Fruit fly (Drosophila melanogaster) whole organism, embryonic: ENCODE measurements around the gene chic.
A peak's percentile ranks its signal among the peaks of the same experiment; 100 is the strongest.

ENCODE experiments used
- CG10462 ChIP-seq: fragments of 200-800 bp; sonication (Bioruptor generic); optimal IDR thresholded peaks from 2 replicates; lab custom pipeline; 2016; ENCODE audit warnings: missing biosample characterization, missing genetic modification characterization
- CG12219 ChIP-seq: fragments of 200-800 bp; sonication (Bioruptor generic); optimal IDR thresholded peaks from 3 replicates; lab custom pipeline; 2018; ENCODE audit warnings: missing biosample characterization, mild to moderate bottlenecking, missing genetic modification characterization
- CG13287 ChIP-seq: fragments of 200-800 bp; sonication (Bioruptor generic); IDR thresholded peaks from 2 replicates; pipeline ENCODE4 v1.3.6; 2022; ENCODE audit warnings: missing biosample characterization, missing genetic modification characterization; ENCODE audit not compliant: partially characterized antibody
- CG15269 ChIP-seq: fragments of 200-800 bp; sonication (Bioruptor generic); optimal IDR thresholded peaks from 2 replicates; lab custom pipeline; 2018; ENCODE audit warnings: missing biosample characterization, mild to moderate bottlenecking, missing genetic modification characterization, moderate library complexity
- CG15514 ChIP-seq: fragments of 200-800 bp; sonication (Bioruptor generic); optimal IDR thresholded peaks from 3 replicates; lab custom pipeline; 2017; ENCODE audit warnings: missing biosample characterization, missing genetic modification characterization, mild to moderate bottlenecking, moderate library complexity, missing genetic modification reagents
- CG1603 ChIP-seq: fragments of 200-800 bp; sonication (Bioruptor generic); optimal IDR thresholded peaks from 2 replicates; lab custom pipeline; 2019; ENCODE audit warnings: missing biosample characterization, mild to moderate bottlenecking, missing genetic modification characterization, moderate library complexity
- CG17328 ChIP-seq: fragments of 200-800 bp; sonication (Bioruptor generic); IDR thresholded peaks from 2 replicates; pipeline ENCODE4 v1.3.6; 2022; ENCODE audit warnings: missing biosample characterization, missing genetic modification characterization
- CG17359 ChIP-seq: fragments of 200-800 bp; sonication (Bioruptor generic); optimal IDR thresholded peaks from 3 replicates; lab custom pipeline; 2018; ENCODE audit warnings: missing biosample characterization, mild to moderate bottlenecking, missing genetic modification characterization, moderate library complexity
- CG17912 ChIP-seq: fragments of 200-800 bp; sonication (Bioruptor generic); optimal IDR thresholded peaks from 2 replicates; lab custom pipeline; 2018; ENCODE audit warnings: missing biosample characterization, mild to moderate bottlenecking, missing genetic modification characterization
- CG2129 ChIP-seq: fragments of 200-800 bp; sonication (Bioruptor generic); IDR thresholded peaks from 2 replicates; pipeline ENCODE4 v1.3.6; 2022; ENCODE audit warnings: missing biosample characterization, missing genetic modification characterization; ENCODE audit not compliant: partially characterized antibody
- CG2889 ChIP-seq: fragments of 200-800 bp; sonication (Bioruptor generic); IDR thresholded peaks from 3 replicates; pipeline ENCODE4 v1.3.6; 2022; ENCODE audit warnings: missing biosample characterization, missing genetic modification characterization
- CG31224 ChIP-seq: fragments of 200-800 bp; sonication (Bioruptor generic); IDR thresholded peaks from 2 replicates; pipeline ENCODE4 v1.3.6; 2022; ENCODE audit warnings: missing biosample characterization, missing genetic modification characterization
- CG32772 ChIP-seq: fragments of 200-800 bp; sonication (Bioruptor generic); IDR thresholded peaks from 2 replicates; pipeline ENCODE4 v1.3.6; 2022; ENCODE audit warnings: missing biosample characterization, missing genetic modification characterization
- CG33557 ChIP-seq: fragments of 200-800 bp; sonication (Bioruptor generic); optimal IDR thresholded peaks from 2 replicates; lab custom pipeline; 2019; ENCODE audit warnings: missing biosample characterization, mild to moderate bottlenecking, missing genetic modification characterization, moderate library complexity
- CG6683 ChIP-seq: fragments of 200-800 bp; sonication (Bioruptor generic); optimal IDR thresholded peaks from 2 replicates; lab custom pipeline; 2017; ENCODE audit warnings: missing biosample characterization, mild to moderate bottlenecking, missing genetic modification characterization, missing genetic modification reagents
- CG6791 ChIP-seq: fragments of 200-800 bp; sonication (Bioruptor generic); IDR thresholded peaks from 3 replicates; pipeline ENCODE4 v1.3.6; 2022; ENCODE audit warnings: missing biosample characterization, missing genetic modification characterization; ENCODE audit not compliant: partially characterized antibody
- CG7786 ChIP-seq: fragments of 200-800 bp; sonication (Bioruptor generic); optimal IDR thresholded peaks from 2 replicates; lab custom pipeline; 2016; ENCODE audit warnings: missing biosample characterization, missing genetic modification characterization
- CoRest ChIP-seq: fragments of 200-800 bp; sonication (Bioruptor generic); optimal IDR thresholded peaks from 3 replicates; lab custom pipeline; 2018; ENCODE audit warnings: missing biosample characterization, mild to moderate bottlenecking, missing genetic modification characterization, moderate library complexity
- D ChIP-seq, 2 experiments: fragments of 200-800 bp in 1 of 2; fragments of >200 bp in 1 of 2; sonication (Bioruptor generic) in 1 of 2; optimal IDR thresholded peaks; 2 replicates in 1 of 2; 3 replicates in 1 of 2; lab custom pipeline; 2017; ENCODE audit warnings: mild to moderate bottlenecking in 1 of 2, missing biosample characterization in 1 of 2, missing genetic modification characterization in 1 of 2, missing genetic modification reagents in 1 of 2
- Doc2 ChIP-seq: fragments of 200-800 bp; sonication (Bioruptor generic); IDR thresholded peaks from 2 replicates; pipeline ENCODE4 v1.3.6; 2022; ENCODE audit warnings: missing biosample characterization, missing genetic modification characterization
- Dref ChIP-seq: fragments of 200-800 bp; sonication (Bioruptor generic); IDR thresholded peaks from 2 replicates; pipeline ENCODE4 v1.3.6; 2022; ENCODE audit warnings: missing biosample characterization, missing genetic modification characterization
- Fer2 ChIP-seq: fragments of 200-800 bp; sonication (Bioruptor generic); optimal IDR thresholded peaks from 2 replicates; lab custom pipeline; 2018; ENCODE audit warnings: missing biosample characterization, mild to moderate bottlenecking, missing genetic modification characterization, moderate library complexity
- HLH3B ChIP-seq: fragments of 200-800 bp; sonication (Bioruptor generic); IDR thresholded peaks from 2 replicates; pipeline ENCODE4 v1.3.6; 2022; ENCODE audit warnings: missing biosample characterization, missing genetic modification characterization
- HmgD ChIP-seq: fragments of 200-800 bp; sonication (Bioruptor generic); optimal IDR thresholded peaks from 3 replicates; lab custom pipeline; 2016; ENCODE audit warnings: missing biosample characterization, missing genetic modification characterization
- Lhr ChIP-seq: fragments of 200-800 bp; sonication (Bioruptor generic); optimal IDR thresholded peaks from 3 replicates; lab custom pipeline; 2017; ENCODE audit warnings: mild to moderate bottlenecking, missing biosample characterization, missing genetic modification reagents, missing genetic modification characterization
- MBD-R2 ChIP-seq: fragments of 200-800 bp; sonication (Bioruptor generic); IDR thresholded peaks from 2 replicates; pipeline ENCODE4 v1.3.6; 2022; ENCODE audit warnings: missing biosample characterization, missing genetic modification characterization
- Myb ChIP-seq: fragments of 200-800 bp; sonication (Bioruptor generic); optimal IDR thresholded peaks from 2 replicates; lab custom pipeline; 2016; ENCODE audit warnings: missing biosample characterization, missing genetic modification characterization
- Neu2 ChIP-seq: fragments of 200-800 bp; sonication (Bioruptor generic); optimal IDR thresholded peaks from 3 replicates; lab custom pipeline; 2016; ENCODE audit warnings: missing biosample characterization, missing genetic modification characterization, borderline replicate concordance
- NfI ChIP-seq: fragments of 200-800 bp; sonication (Bioruptor generic); optimal IDR thresholded peaks from 3 replicates; lab custom pipeline; 2018; ENCODE audit warnings: missing biosample characterization, mild to moderate bottlenecking, missing genetic modification characterization, moderate library complexity
- Ssrp ChIP-seq: fragments of 200-800 bp; sonication (Bioruptor generic); optimal IDR thresholded peaks from 2 replicates; lab custom pipeline; 2018; ENCODE audit warnings: missing biosample characterization, mild to moderate bottlenecking, missing genetic modification characterization, moderate library complexity
- ap ChIP-seq: fragments of 200-800 bp; sonication (Bioruptor generic); IDR thresholded peaks from 2 replicates; pipeline ENCODE4 v1.3.6; 2022; ENCODE audit warnings: missing biosample characterization, missing genetic modification characterization
- ara ChIP-seq: fragments of 200-800 bp; sonication (Bioruptor generic); IDR thresholded peaks from 2 replicates; pipeline ENCODE4 v1.3.6; 2022; ENCODE audit warnings: missing biosample characterization, missing genetic modification characterization
- caup ChIP-seq: fragments of 200-800 bp; sonication (Bioruptor generic); optimal IDR thresholded peaks from 3 replicates; lab custom pipeline; 2017; ENCODE audit warnings: missing biosample characterization, mild to moderate bottlenecking, missing genetic modification characterization, moderate library complexity; ENCODE audit not compliant: severe bottlenecking
- crol ChIP-seq: fragments of 200-800 bp; sonication (Bioruptor generic); IDR thresholded peaks from 2 replicates; pipeline ENCODE4 v1.3.6; 2022; ENCODE audit warnings: missing biosample characterization, missing genetic modification characterization
- fd102C ChIP-seq: fragments of 200-800 bp; sonication (Bioruptor generic); optimal IDR thresholded peaks from 2 replicates; lab custom pipeline; 2018; ENCODE audit warnings: missing biosample characterization, mild to moderate bottlenecking, missing genetic modification characterization, moderate library complexity
- gcm ChIP-seq: fragments of 200-800 bp; sonication (Bioruptor generic); optimal IDR thresholded peaks from 2 replicates; lab custom pipeline; 2019; ENCODE audit warnings: missing biosample characterization, mild to moderate bottlenecking, missing genetic modification characterization, moderate library complexity
- grn ChIP-seq: fragments of 200-800 bp; sonication (Bioruptor generic); optimal IDR thresholded peaks from 3 replicates; lab custom pipeline; 2017; ENCODE audit warnings: missing biosample characterization, missing genetic modification characterization
- mam ChIP-seq: fragments of 200-800 bp; sonication (Bioruptor generic); optimal IDR thresholded peaks from 3 replicates; lab custom pipeline; 2016; ENCODE audit warnings: missing biosample characterization, missing genetic modification characterization
- mld ChIP-seq: fragments of 200-800 bp; sonication (Bioruptor generic); IDR thresholded peaks from 3 replicates; pipeline ENCODE4 v1.3.6; 2022; ENCODE audit warnings: missing biosample characterization, missing genetic modification characterization; ENCODE audit not compliant: partially characterized antibody
- nerfin-2 ChIP-seq: fragments of 200-800 bp; sonication (Bioruptor generic); IDR thresholded peaks from 2 replicates; pipeline ENCODE4 v1.3.6; 2022; ENCODE audit warnings: missing biosample characterization, missing genetic modification characterization; ENCODE audit not compliant: partially characterized antibody
- pan ChIP-seq, 4 experiments: fragments of >200 bp in 3 of 4; fragments of 200-800 bp in 1 of 4; sonication (Bioruptor generic) in 1 of 4; optimal IDR thresholded peaks in 3 of 4; IDR thresholded peaks in 1 of 4; 2 replicates each; pipeline versions ENCODE4 v1.3.6 to Lab custom; 2017 to 2022; ENCODE audit warnings: missing biosample characterization in 2 of 4, missing genetic modification characterization in 2 of 4, mixed read lengths in 1 of 4
- psq ChIP-seq: fragments of 200-800 bp; sonication (Bioruptor generic); optimal IDR thresholded peaks from 2 replicates; lab custom pipeline; 2017; ENCODE audit warnings: missing biosample characterization, missing genetic modification characterization
- row ChIP-seq: fragments of 200-800 bp; sonication (Bioruptor generic); IDR thresholded peaks from 3 replicates; pipeline ENCODE4 v1.3.6; 2022; ENCODE audit warnings: missing biosample characterization, missing genetic modification characterization
- schlank ChIP-seq: fragments of 200-800 bp; sonication (Bioruptor generic); optimal IDR thresholded peaks from 2 replicates; lab custom pipeline; 2018; ENCODE audit warnings: missing biosample characterization, mild to moderate bottlenecking, missing genetic modification characterization
- scrt ChIP-seq: fragments of 200-800 bp; sonication (Bioruptor generic); optimal IDR thresholded peaks from 2 replicates; lab custom pipeline; 2018; ENCODE audit warnings: missing biosample characterization, mild to moderate bottlenecking, missing genetic modification characterization, moderate library complexity
- vfl ChIP-seq: fragments of 200-800 bp; sonication (Bioruptor generic); optimal IDR thresholded peaks from 2 replicates; lab custom pipeline; 2016; ENCODE audit warnings: missing biosample characterization, missing genetic modification characterization

Gene chic

DNA sequence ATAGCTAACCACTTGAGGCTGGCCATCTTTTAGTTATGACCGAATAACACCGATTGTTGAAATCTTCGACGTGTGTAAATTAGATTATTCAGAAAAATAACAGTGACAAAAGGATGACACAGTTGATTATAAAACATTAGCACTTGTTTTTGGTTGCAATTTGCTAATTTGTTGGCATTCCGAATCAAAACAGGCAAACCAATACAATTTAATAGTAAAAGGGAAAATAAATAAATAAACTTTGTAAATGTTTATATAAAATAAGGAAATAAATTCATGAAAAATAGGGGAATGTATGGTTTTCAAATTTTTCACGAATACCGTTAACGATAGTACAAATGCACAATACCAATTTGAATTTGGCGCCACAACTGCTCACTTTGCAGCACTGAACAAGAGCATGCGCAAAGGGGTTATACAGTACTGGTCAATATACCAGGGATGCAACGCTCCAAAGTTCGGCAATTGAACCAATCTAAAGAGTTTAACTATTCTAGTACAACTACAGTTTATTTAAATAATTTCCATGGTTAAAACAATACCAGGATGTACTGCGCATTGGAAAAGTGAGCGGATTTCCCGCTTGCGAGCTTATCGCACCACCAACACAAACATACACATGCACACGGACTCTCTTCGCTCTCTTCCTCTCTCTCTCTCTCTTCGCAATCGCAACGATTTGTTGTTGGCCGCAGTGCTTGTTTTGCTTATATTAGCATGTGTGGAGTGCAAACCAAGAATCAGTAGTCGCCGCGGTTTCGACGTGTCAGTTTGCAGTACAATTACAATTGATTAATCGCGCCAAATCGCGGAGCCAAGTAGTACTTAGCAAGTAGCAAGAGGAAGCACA, 37.4 kb downstream of the chic start, which contains the start of the genes Sfp26Ad and Gpdh1 (continued):
- TF ChIP-seq CG15269 (tag; lab: Kevin White, UChicago) (peak; percentile 58), CG6683 (GFP tag; lab: Kevin White, UChicago) (peak; percentile 30), caup (peak; percentile 85), ap (no peak), CG1603 (tag; lab: Kevin White, UChicago) (peak; percentile 82), crol (no peak), CG33557 (peak; percentile 45), CG32772 (peak; percentile 66), CG2889 (0 out of 3 replicates have a peak, but pooled peaks have one; percentile 13), CG17328 (peak; percentile 66; the same call in 1 of the 2 replicates), CG7786 (GFP tag; lab: Kevin White, UChicago) (peak; percentile 77), fd102C (GFP tag; lab: Kevin White, UChicago) (peak; percentile 2), CG17359 (tag; lab: Kevin White, UChicago) (peak; percentile 58), Neu2 (GFP tag; lab: Kevin White, UChicago) (peak; percentile 41), HmgD (GFP tag; lab: Kevin White, UChicago) (peak; percentile 44), CoRest (tag; lab: Kevin White, UChicago) (peak; percentile 72), Dref (GFP tag; lab: Robert Waterston, UW) (peak; percentile 48; the same call in 1 of the 2 replicates), psq (GFP tag; lab: Kevin White, UChicago) (peak; percentile 61), Doc2 (GFP tag; lab: Robert Waterston, UW) (no peak), CG15514 (GFP tag; lab: Kevin White, UChicago) (peak; percentile 97), CG2129 (GFP tag; lab: Robert Waterston, UW) (no peak), grn (peak; percentile 43), MBD-R2 (GFP tag; lab: Robert Waterston, UW) (peak; percentile 75), Myb (GFP tag; lab: Kevin White, UChicago) (peak; percentile 71), mld (GFP tag; lab: Robert Waterston, UW) (no peak), NfI (peak; percentile 82), schlank (no peak), Ssrp (tag; lab: Kevin White, UChicago) (peak; percentile 14), D (optimal IDR thresholded peaks at IDR 0.05; lab: Kevin White, UChicago) (no peak), D (GFP tag; optimal IDR thresholded peaks at IDR 0.05; lab: Kevin White, UChicago) (peak; percentile 47), CG10462 (GFP tag; lab: Kevin White, UChicago) (peak; percentile 49), CG17912 (peak; percentile 71), CG13287 (GFP tag; lab: Robert Waterston, UW) (peak; percentile 67), vfl (peak; percentile 81), ara (GFP tag; lab: Robert Waterston, UW) (no peak), scrt (GFP tag; lab: Kevin White, UChicago) (peak; percentile 36), CG12219 (GFP tag; lab: Kevin White, UChicago) (peak; percentile 23), mam (GFP tag; lab: Kevin White, UChicago) (peak; percentile 93), HLH3B (GFP tag; lab: Robert Waterston, UW) (peak; percentile 71), Fer2 (tag; lab: Kevin White, UChicago) (peak; percentile 43), CG31224 (GFP tag; lab: Robert Waterston, UW) (no peak), row (GFP tag; lab: Robert Waterston, UW) (peak; percentile 77), pan (optimal IDR thresholded peaks at IDR 0.05; lab: Kevin White, UChicago) (no peak), pan (GFP tag; optimal IDR thresholded peaks at IDR 0.05 in 1 of 2, IDR thresholded peaks at IDR 0.05 in 1 of 2) (peak in 1 of 2 experiments; percentile 63), CG6791 (peak; percentile 42; the same call in 1 of the 3 replicates), nerfin-2 (peak; percentile 39; the same call in 1 of the 2 replicates), Lhr (GFP tag; lab: Kevin White, UChicago) (peak; percentile 55), gcm (GFP tag; lab: Kevin White, UChicago) (peak; percentile 71)
